Fruit fly (Drosophila melanogaster) whole organism, embryonic: ENCODE data around the gene Pp1-87B.

ENCODE experiments used
- Asciz ChIP-seq: fragments of 200-800 bp; sonication (Bioruptor generic); optimal IDR thresholded peaks from 2 replicates; lab custom pipeline; 2017; ENCODE audit warnings: missing biosample characterization, mild to moderate bottlenecking, missing genetic modification characterization, missing genetic modification reagents
- B-H1 ChIP-seq: fragments of 200-800 bp; sonication (Bioruptor generic); IDR thresholded peaks from 3 replicates; pipeline ENCODE4 v1.3.6; 2022; ENCODE audit warnings: missing biosample characterization, missing genetic modification characterization
- CG10431 ChIP-seq: fragments of 200-800 bp; sonication (Bioruptor generic); optimal IDR thresholded peaks from 3 replicates; lab custom pipeline; 2018; ENCODE audit warnings: missing biosample characterization, mild to moderate bottlenecking, missing genetic modification characterization
- CG11560 ChIP-seq: fragments of 200-800 bp; sonication (Bioruptor generic); IDR thresholded peaks from 3 replicates; pipeline ENCODE4 v1.3.6; 2022; ENCODE audit warnings: missing biosample characterization, missing genetic modification characterization
- CG14965 ChIP-seq: fragments of 200-800 bp; sonication (Bioruptor generic); optimal IDR thresholded peaks from 2 replicates; lab custom pipeline; 2016; ENCODE audit warnings: missing biosample characterization, missing genetic modification characterization, borderline replicate concordance
- CG17186 ChIP-seq: fragments of 200-800 bp; sonication (Bioruptor generic); optimal IDR thresholded peaks from 3 replicates; lab custom pipeline; 2017; ENCODE audit warnings: missing biosample characterization, missing genetic modification reagents, missing genetic modification characterization
- CG1832 ChIP-seq: fragments of 200-800 bp; sonication (Bioruptor generic); optimal IDR thresholded peaks from 2 replicates; lab custom pipeline; 2017; ENCODE audit warnings: missing biosample characterization, mild to moderate bottlenecking, missing genetic modification characterization, inconsistent platforms
- CG3065 ChIP-seq: fragments of 200-800 bp; sonication (Bioruptor generic); optimal IDR thresholded peaks from 2 replicates; lab custom pipeline; 2016; ENCODE audit warnings: missing biosample characterization, missing genetic modification characterization
- CG31224 ChIP-seq: fragments of 200-800 bp; sonication (Bioruptor generic); IDR thresholded peaks from 2 replicates; pipeline ENCODE4 v1.3.6; 2022; ENCODE audit warnings: missing biosample characterization, missing genetic modification characterization
- CG31388 ChIP-seq: fragments of 200-800 bp; sonication (Bioruptor generic); optimal IDR thresholded peaks from 2 replicates; lab custom pipeline; 2016; ENCODE audit warnings: missing biosample characterization, missing genetic modification characterization
- CG3847 ChIP-seq: fragments of 200-800 bp; sonication (Bioruptor generic); IDR thresholded peaks from 2 replicates; pipeline ENCODE4 v1.3.6; 2022; ENCODE audit warnings: missing biosample characterization, missing genetic modification characterization
- CG4424 ChIP-seq: fragments of 200-800 bp; sonication (Bioruptor generic); optimal IDR thresholded peaks from 3 replicates; lab custom pipeline; 2016; ENCODE audit warnings: missing biosample characterization, missing genetic modification characterization
- CG5953 ChIP-seq: fragments of 200-800 bp; sonication (Bioruptor generic); IDR thresholded peaks from 2 replicates; pipeline ENCODE4 v1.3.6; 2022; ENCODE audit warnings: missing biosample characterization, missing genetic modification characterization
- CG7987 ChIP-seq: fragments of 200-800 bp; sonication (Bioruptor generic); optimal IDR thresholded peaks from 2 replicates; lab custom pipeline; 2018; ENCODE audit warnings: missing biosample characterization, mild to moderate bottlenecking, missing genetic modification characterization, moderate library complexity
- CG8290 ChIP-seq, 3 experiments: fragments of 200-800 bp; sonication (Bioruptor generic); optimal IDR thresholded peaks; 2 replicates each; lab custom pipeline; 2016 to 2019; ENCODE audit warnings: missing biosample characterization in 3 of 3, missing genetic modification characterization in 3 of 3, mild to moderate bottlenecking in 2 of 3, moderate library complexity in 1 of 3
- CG8359 ChIP-seq: fragments of 200-800 bp; sonication (Bioruptor generic); optimal IDR thresholded peaks from 2 replicates; lab custom pipeline; 2017; ENCODE audit warnings: missing biosample characterization, mild to moderate bottlenecking, missing genetic modification characterization, borderline replicate concordance
- CG8478 ChIP-seq: fragments of >200 bp; optimal IDR thresholded peaks from 2 replicates; lab custom pipeline; 2018
- CG9609 ChIP-seq: fragments of 200-800 bp; sonication (Bioruptor generic); optimal IDR thresholded peaks from 3 replicates; lab custom pipeline; 2016; ENCODE audit warnings: missing biosample characterization, missing genetic modification characterization
- CG9727 ChIP-seq: fragments of 200-800 bp; sonication (Bioruptor generic); optimal IDR thresholded peaks from 3 replicates; lab custom pipeline; 2017; ENCODE audit warnings: missing biosample characterization, mild to moderate bottlenecking, missing genetic modification characterization
- Dad ChIP-seq: fragments of 200-800 bp; sonication (Bioruptor generic); optimal IDR thresholded peaks from 3 replicates; lab custom pipeline; 2016; ENCODE audit warnings: missing biosample characterization, missing genetic modification characterization
- Ets65A ChIP-seq: fragments of 200-800 bp; sonication (Bioruptor generic); peaks from one replicate; lab custom pipeline; 2016; ENCODE audit warnings: missing biosample characterization, missing genetic modification characterization
- GATAe ChIP-seq: fragments of 200-800 bp; sonication (Bioruptor generic); conservative IDR thresholded peaks from 2 replicates; pipeline ENCODE4 v1.3.6; 2022; ENCODE audit warnings: missing biosample characterization, missing genetic modification characterization
- Gsc ChIP-seq: fragments of 200-800 bp; sonication (Bioruptor generic); IDR thresholded peaks from 2 replicates; pipeline ENCODE4 v1.3.6; 2022; ENCODE audit warnings: missing biosample characterization, missing genetic modification characterization
- HmgD ChIP-seq: fragments of 200-800 bp; sonication (Bioruptor generic); optimal IDR thresholded peaks from 3 replicates; lab custom pipeline; 2016; ENCODE audit warnings: missing biosample characterization, missing genetic modification characterization
- Taf1 ChIP-seq: fragments of 200-800 bp; sonication (Bioruptor generic); IDR thresholded peaks from 2 replicates; pipeline ENCODE4 v1.3.6; 2022; ENCODE audit warnings: missing biosample characterization, missing genetic modification characterization
- Tbp ChIP-seq: fragments of >200 bp; optimal IDR thresholded peaks from 2 replicates; lab custom pipeline; 2018; ENCODE audit warnings: missing biosample characterization, missing genetic modification characterization
- az2 ChIP-seq: fragments of 200-800 bp; sonication (Bioruptor generic); optimal IDR thresholded peaks from 3 replicates; lab custom pipeline; 2016; ENCODE audit warnings: missing biosample characterization, missing genetic modification characterization
- bbx ChIP-seq: fragments of 200-800 bp; sonication (Bioruptor generic); IDR thresholded peaks from 2 replicates; pipeline ENCODE4 v1.3.6; 2022; ENCODE audit warnings: missing biosample characterization, missing genetic modification characterization; ENCODE audit not compliant: partially characterized antibody
- bcd ChIP-seq: fragments of 200-800 bp; sonication (Bioruptor generic); optimal IDR thresholded peaks from 2 replicates; lab custom pipeline; 2017; ENCODE audit warnings: missing biosample characterization, mild to moderate bottlenecking, missing genetic modification characterization
- bowl ChIP-seq: fragments of 200-800 bp; sonication (Bioruptor generic); IDR thresholded peaks from 2 replicates; pipeline ENCODE4 v1.3.6; 2022; ENCODE audit warnings: missing biosample characterization, missing genetic modification characterization
- cas ChIP-seq: fragments of 200-800 bp; sonication (Bioruptor generic); IDR thresholded peaks from 2 replicates; pipeline ENCODE4 v1.3.6; 2022; ENCODE audit warnings: missing biosample characterization, missing genetic modification characterization
- chn ChIP-seq: fragments of 200-800 bp; sonication (Bioruptor generic); optimal IDR thresholded peaks from 2 replicates; lab custom pipeline; 2016; ENCODE audit warnings: missing biosample characterization, missing genetic modification characterization
- ci ChIP-seq: fragments of 200-800 bp; sonication (Bioruptor generic); IDR thresholded peaks from 3 replicates; pipeline ENCODE4 v1.3.6; 2022; ENCODE audit warnings: missing biosample characterization, missing genetic modification characterization
- croc ChIP-seq: fragments of 200-800 bp; sonication (Bioruptor generic); conservative IDR thresholded peaks from 3 replicates; pipeline ENCODE4 v1.3.6; 2022; ENCODE audit warnings: missing biosample characterization, missing genetic modification characterization
- da ChIP-seq: fragments of 200-800 bp; sonication (Bioruptor generic); optimal IDR thresholded peaks from 2 replicates; lab custom pipeline; 2016; ENCODE audit warnings: missing biosample characterization, missing genetic modification characterization
- dmrt11E ChIP-seq: fragments of 200-800 bp; sonication (Bioruptor generic); optimal IDR thresholded peaks from 3 replicates; lab custom pipeline; 2018; ENCODE audit warnings: missing biosample characterization, mild to moderate bottlenecking, missing genetic modification characterization, moderate library complexity
- fd64A ChIP-seq: fragments of 200-800 bp; sonication (Bioruptor generic); optimal IDR thresholded peaks from 3 replicates; lab custom pipeline; 2018; ENCODE audit warnings: missing biosample characterization, mild to moderate bottlenecking, missing genetic modification characterization
- fd96Cb ChIP-seq: fragments of 200-800 bp; sonication (Bioruptor generic); optimal IDR thresholded peaks from 2 replicates; lab custom pipeline; 2018; ENCODE audit warnings: missing biosample characterization, mild to moderate bottlenecking, missing genetic modification characterization, moderate library complexity
- klu ChIP-seq: fragments of 200-800 bp; sonication (Bioruptor generic); IDR thresholded peaks from 2 replicates; pipeline ENCODE4 v1.3.6; 2022; ENCODE audit warnings: missing biosample characterization, missing genetic modification characterization
- lbe ChIP-seq: fragments of 200-800 bp; sonication (Bioruptor generic); optimal IDR thresholded peaks from 2 replicates; lab custom pipeline; 2016; ENCODE audit warnings: missing biosample characterization, mild to moderate bottlenecking, missing genetic modification characterization
- mld ChIP-seq: fragments of 200-800 bp; sonication (Bioruptor generic); IDR thresholded peaks from 3 replicates; pipeline ENCODE4 v1.3.6; 2022; ENCODE audit warnings: missing biosample characterization, missing genetic modification characterization; ENCODE audit not compliant: partially characterized antibody
- pb ChIP-seq: fragments of 200-800 bp; sonication (Bioruptor generic); optimal IDR thresholded peaks from 3 replicates; lab custom pipeline; 2016; ENCODE audit warnings: missing biosample characterization, missing genetic modification characterization
- pita ChIP-seq: fragments of 200-800 bp; sonication (Bioruptor generic); optimal IDR thresholded peaks from 2 replicates; lab custom pipeline; 2017; ENCODE audit warnings: missing biosample characterization, mild to moderate bottlenecking, missing genetic modification characterization
- pnt ChIP-seq: fragments of 200-800 bp; sonication (Bioruptor generic); optimal IDR thresholded peaks from 3 replicates; lab custom pipeline; 2016; ENCODE audit warnings: missing biosample characterization, missing genetic modification characterization
- sens ChIP-seq: fragments of 200-800 bp; sonication (Bioruptor generic); peaks from one replicate; lab custom pipeline; 2016; ENCODE audit warnings: missing biosample characterization, missing genetic modification characterization
- sim ChIP-seq: fragments of 200-800 bp; sonication (Bioruptor generic); IDR thresholded peaks from 2 replicates; pipeline ENCODE4 v1.3.6; 2022; ENCODE audit warnings: missing biosample characterization, missing genetic modification characterization
- slbo ChIP-seq: fragments of 200-800 bp; sonication (Bioruptor generic); IDR thresholded peaks from 2 replicates; pipeline ENCODE4 v1.3.6; 2022; ENCODE audit warnings: missing biosample characterization, missing genetic modification characterization
- slp2 ChIP-seq: fragments of 200-800 bp; sonication (Bioruptor generic); optimal IDR thresholded peaks from 2 replicates; lab custom pipeline; 2016; ENCODE audit warnings: missing biosample characterization, missing genetic modification characterization
- unc-4 ChIP-seq: fragments of 200-800 bp; sonication (Bioruptor generic); IDR thresholded peaks from 2 replicates; pipeline ENCODE4 v1.3.6; 2022; ENCODE audit warnings: missing biosample characterization, missing genetic modification characterization; ENCODE audit not compliant: partially characterized antibody
- yki ChIP-seq: fragments of >200 bp; optimal IDR thresholded peaks from 3 replicates; lab custom pipeline; 2018
- zen ChIP-seq: fragments of 200-800 bp; sonication (Bioruptor generic); optimal IDR thresholded peaks from 3 replicates; lab custom pipeline; 2018; ENCODE audit warnings: missing biosample characterization, mild to moderate bottlenecking, missing genetic modification characterization, moderate library complexity
- zfh2 ChIP-seq: fragments of 200-800 bp; sonication (Bioruptor generic); optimal IDR thresholded peaks from 2 replicates; lab custom pipeline; 2016; ENCODE audit warnings: missing biosample characterization, missing genetic modification characterization

Pp1-87B gene

dm6 chr3R:12422379-12422975 lies 3.2 kb downstream of the Pp1-87B start, which contains the start of the genes Scgbeta and CG17202 (continued):
- TF ChIP-seq CG8478 (lab: Kevin White, UChicago) (no peak), Asciz (GFP tag; lab: Kevin White, UChicago) (no peak), slbo (no peak), CG11560 (no peak), sens (GFP tag; lab: Kevin White, UChicago) (no peak), CG1832 (GFP tag; lab: Kevin White, UChicago) (no peak), sim (GFP tag; lab: Robert Waterston, UW) (no peak), zen (tag; lab: Kevin White, UChicago) (peak; percentile 12), CG4424 (GFP tag; lab: Kevin White, UChicago) (no peak), CG9609 (no peak), mld (no peak), Taf1 (no peak), CG10431 (no peak), zfh2 (GFP tag; lab: Kevin White, UChicago) (no peak), CG3065 (no peak), CG7987 (GFP tag; lab: Kevin White, UChicago) (no peak), CG31224 (GFP tag; lab: Robert Waterston, UW) (no peak), CG9727 (GFP tag; lab: Kevin White, UChicago) (no peak), CG8290 (GFP tag; optimal IDR thresholded peaks at IDR 0.05; lab: Kevin White, UChicago) (no peak), CG8290 (tag; optimal IDR thresholded peaks at IDR 0.05; lab: Kevin White, UChicago) (no peak), Gsc (no peak), Ets65A (GFP tag; lab: Kevin White, UChicago) (peak; percentile 49), B-H1 (no peak), bbx (GFP tag; lab: Robert Waterston, UW) (no peak), CG3847 (GFP tag; lab: Robert Waterston, UW) (peak; percentile 39; the same call in 1 of the 2 replicates), chn (no peak), CG14965 (GFP tag; lab: Kevin White, UChicago) (no peak), Dad (GFP tag; lab: Kevin White, UChicago) (no peak), pb (GFP tag; lab: Kevin White, UChicago) (no peak), Tbp (no peak), slp2 (GFP tag; lab: Kevin White, UChicago) (no peak), CG5953 (GFP tag; lab: Robert Waterston, UW) (no peak), CG31388 (no peak), yki (no peak), GATAe (GFP tag; lab: Robert Waterston, UW) (no peak), dmrt11E (tag; lab: Kevin White, UChicago) (no peak), HmgD (GFP tag; lab: Kevin White, UChicago) (no peak), CG17186 (GFP tag; lab: Kevin White, UChicago) (no peak), pnt (GFP tag; lab: Kevin White, UChicago) (no peak), pita (GFP tag; lab: Kevin White, UChicago) (no peak), unc-4 (GFP tag; lab: Robert Waterston, UW) (no peak), bowl (GFP tag; lab: Robert Waterston, UW) (no peak), ci (GFP tag; lab: Robert Waterston, UW) (0 out of 3 replicates have a peak, but pooled peaks have one; percentile 29), CG8359 (GFP tag; lab: Kevin White, UChicago) (no peak), cas (no peak), croc (GFP tag; lab: Robert Waterston, UW) (no peak), fd64A (no peak), bcd (GFP tag; lab: Kevin White, UChicago) (no peak), fd96Cb (no peak), lbe (no peak), klu (no peak), az2 (GFP tag; lab: Kevin White, UChicago) (no peak), da (GFP tag; lab: Kevin White, UChicago) (no peak)
